Worm (Caenorhabditis elegans) whole organism, L4/young adult: ENCODE data around the gene T10D4.1.

ENCODE experiments used
- W03F9.2 ChIP-seq: fragments of 150-350 bp; optimal IDR thresholded peaks from 2 replicates; lab custom pipeline; 2014; ENCODE audit warnings: missing biosample characterization, missing genetic modification characterization
- dao-5 ChIP-seq: sonication (generic microtip); optimal IDR thresholded peaks from 2 replicates; lab custom pipeline; 2016; ENCODE audit warnings: missing genotype, missing genetic modification characterization, moderate library complexity, missing compliant biosample characterization
- him-1 ChIP-seq: sonication (generic microtip); optimal IDR thresholded peaks from 2 replicates; lab custom pipeline; 2016; ENCODE audit warnings: missing genotype, missing genetic modification reagents, missing genetic modification characterization, missing compliant biosample characterization

DNA sequence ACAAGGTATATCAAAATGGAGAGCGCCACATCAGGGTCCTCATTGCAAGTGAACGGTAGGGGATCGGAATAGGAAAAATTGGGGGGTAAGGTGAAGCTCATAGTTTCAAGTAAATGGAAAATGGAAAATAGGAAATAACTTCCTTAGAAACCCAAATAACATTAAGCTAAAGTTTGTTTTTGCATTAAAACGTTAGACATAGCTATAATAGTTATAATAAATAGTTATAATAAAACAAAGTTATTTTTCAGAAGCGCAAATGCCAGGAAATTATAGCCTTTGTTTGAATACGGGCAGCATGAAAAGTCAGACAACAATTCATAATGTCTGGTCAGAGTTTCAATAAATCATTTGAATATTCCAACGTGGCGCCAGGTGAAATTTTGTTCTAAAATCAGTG is 49.4 kb upstream of the T10D4.1 start, which contains the start of gene srg-24:
- TF ChIP-seq him-1 (tag; lab: Kevin White, UChicago): no peak
- TF ChIP-seq W03F9.2 (tag; lab: Kevin White, UChicago): no peak
- no peak for TF ChIP-seq dao-5 (tag; lab: Kevin White, UChicago)
